Worm (Caenorhabditis elegans): ENCODE results near the gene C05C12.6.

C05C12.6 gene

DNA sequence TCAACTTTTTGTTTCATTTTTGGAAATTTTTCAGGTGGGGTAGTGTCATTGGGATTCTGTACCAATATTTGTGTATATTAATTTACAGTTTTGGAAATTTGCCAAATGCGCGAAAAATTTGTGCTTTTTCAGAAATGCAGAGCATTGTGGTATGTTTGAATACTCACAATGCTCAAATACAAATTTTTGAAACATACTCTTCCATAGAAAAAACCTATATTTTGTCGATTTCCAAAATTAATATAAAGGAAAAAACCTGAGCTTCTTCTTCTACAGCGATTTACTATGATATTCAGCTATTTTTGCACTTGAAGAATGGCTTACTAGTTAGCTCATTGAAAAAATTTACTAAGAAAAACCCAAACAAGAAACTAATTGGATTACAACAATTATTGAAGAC, 28.3 kb downstream of the C05C12.6 start:
- TF ChIP-seq spr-3 (GFP tag; optimal IDR thresholded peaks at IDR 0.05) = no peak
- TF ChIP-seq aha-1 (tag) = peak; percentile 90

- TF ChIP-seq Y5F2A.4 (GFP tag; optimal IDR thresholded peaks at IDR 0.05) (no peak), mes-2 (tag; optimal IDR thresholded peaks at IDR 0.05; ENCODE audit: poor library complexity, severe bottlenecking) (no peak), dmd-6 (GFP tag; IDR thresholded peaks at IDR 0.05) (peak; percentile 57), pha-4 (GFP tag; IDR thresholded peaks at IDR 0.05) (no peak), pha-4 (tag; optimal IDR thresholded peaks at IDR 0.05) (no peak), mxl-3 (GFP tag; optimal IDR thresholded peaks at IDR 0.05) (peak; percentile 30), tra-1 (GFP tag; IDR thresholded peaks at IDR 0.05) (0 out of 2 replicates have a peak, but pooled peaks have one; percentile 30), pqm-1 (tag; optimal IDR thresholded peaks at IDR 0.05) (peak; percentile 95), aha-1 (tag) (peak; percentile 86), daf-16 (GFP tag; optimal IDR thresholded peaks at IDR 0.05) (no peak), daf-16 (tag; optimal IDR thresholded peaks at IDR 0.05) (peak; percentile 15), nhr-28 (tag; optimal IDR thresholded peaks at IDR 0.05) (peak; percentile 87), cey-2 (tag; optimal IDR thresholded peaks at IDR 0.05; ENCODE audit: borderline replicate concordance, insufficient read depth) (peak; percentile 48), dve-1 (tag; optimal IDR thresholded peaks at IDR 0.05; ENCODE audit: insufficient read depth) (peak; percentile 50), unc-62 (GFP tag; optimal IDR thresholded peaks at IDR 0.05 in 1 of 2) (peak in 1 of 2 experiments; percentile 96), unc-62 (tag; optimal IDR thresholded peaks at IDR 0.05) (no peak), Y75B8A.6 (GFP tag; IDR thresholded peaks at IDR 0.05) (no peak), hlh-11 (tag; optimal IDR thresholded peaks at IDR 0.05) (peak; percentile 39), lin-1 (GFP tag; IDR thresholded peaks at IDR 0.05) (0 out of 2 replicates have a peak, but pooled peaks have one; percentile 8)
These were observed 29.7 kb downstream of the C05C12.6 start for ce11 chrIV:11211547-11211946.

- TF ChIP-seq T20F7.1 (GFP tag; optimal IDR thresholded peaks at IDR 0.05) (peak; percentile 86), nhr-6 (tag; optimal IDR thresholded peaks at IDR 0.05) (peak; percentile 16), dpl-1 (GFP tag; optimal IDR thresholded peaks at IDR 0.05) (peak; percentile 36), hlh-11 (tag; optimal IDR thresholded peaks at IDR 0.05) (no peak), lsy-2 (tag; optimal IDR thresholded peaks at IDR 0.05) (peak in 1 of 2 experiments; percentile 13), dmd-8 (GFP tag; IDR thresholded peaks at IDR 0.05) (no peak)
These were observed 30.4 kb downstream of the C05C12.6 start, which contains the start of gene adk-1 for ce11 chrIV:11210781-11211256. adk-1 (minus strand) TSS chrIV:11210831.

- TF ChIP-seq Y105C5A.15 (GFP tag; IDR thresholded peaks at IDR 0.05) = no peak
- no peak for TF ChIP-seq lin-39 (tag; optimal IDR thresholded peaks at IDR 0.05)
- no peak for TF ChIP-seq rbr-2 (tag; optimal IDR thresholded peaks at IDR 0.05)
- TF ChIP-seq ZK337.2 (GFP tag; IDR thresholded peaks at IDR 0.05) = no peak
- TF ChIP-seq sdz-12 (GFP tag; optimal IDR thresholded peaks at IDR 0.05) = no peak
- TF ChIP-seq unc-130 (GFP tag; optimal IDR thresholded peaks at IDR 0.05) = no peak
- TF ChIP-seq Y5F2A.4 (GFP tag; optimal IDR thresholded peaks at IDR 0.05) = no peak
- no peak for TF ChIP-seq hlh-11 (tag; optimal IDR thresholded peaks at IDR 0.05)
- TF ChIP-seq F44E2.7 (GFP tag; IDR thresholded peaks at IDR 0.05) = no peak
- no peak for TF ChIP-seq jun-1 (tag; optimal IDR thresholded peaks at IDR 0.05)
- TF ChIP-seq mdt-29 (GFP tag; IDR thresholded peaks at IDR 0.05) = no peak
- no peak for TF ChIP-seq egl-27 (tag; optimal IDR thresholded peaks at IDR 0.05)
- no peak for TF ChIP-seq ceh-20 (GFP tag; IDR thresholded peaks at IDR 0.05)
- no peak for TF ChIP-seq T20F7.1 (GFP tag; optimal IDR thresholded peaks at IDR 0.05)
- no peak for TF ChIP-seq unc-39 (tag; optimal IDR thresholded peaks at IDR 0.05)
- no peak for TF ChIP-seq F10B5.3 (tag; optimal IDR thresholded peaks at IDR 0.05)
- no peak for TF ChIP-seq zag-1 (tag; optimal IDR thresholded peaks at IDR 0.05)
- TF ChIP-seq ZK546.5 (tag; optimal IDR thresholded peaks at IDR 0.05) = no peak
- no peak for TF ChIP-seq lin-1 (GFP tag; IDR thresholded peaks at IDR 0.05)
- TF ChIP-seq pha-4 (GFP tag; IDR thresholded peaks at IDR 0.05) = no peak
- no peak for TF ChIP-seq pha-4 (tag; optimal IDR thresholded peaks at IDR 0.05)
These were observed 34.1 kb downstream of the C05C12.6 start, which contains the start of gene R07H5.9 for ce11 chrIV:11207186-11207585. R07H5.9 (plus strand) TSS chrIV:11207486.
